Worm (Caenorhabditis elegans) whole organism, L1 larva: ENCODE data around the gene hsp-1.

Experiments
- C16A3.4 ChIP-seq: fragments of 150-350 bp; optimal IDR thresholded peaks from 2 replicates; lab custom pipeline; 2014; ENCODE audit warnings: missing biosample characterization, missing genetic modification characterization
- Y116A8C.19 ChIP-seq: sonication (generic microtip); optimal IDR thresholded peaks from 2 replicates; lab custom pipeline; 2016; ENCODE audit warnings: missing compliant biosample characterization, missing genetic modification characterization, borderline replicate concordance
- alr-1 ChIP-seq: fragments of 200-800 bp; sonication (Bioruptor generic); optimal IDR thresholded peaks from 2 replicates; lab custom pipeline; 2018; ENCODE audit warnings: borderline replicate concordance, mild to moderate bottlenecking, missing genetic modification characterization, missing compliant biosample characterization
- ama-1 ChIP-seq: fragments of 150-350 bp; optimal IDR thresholded peaks from 2 replicates; lab custom pipeline; 2014
- blmp-1 ChIP-seq: fragments of 150-350 bp; optimal IDR thresholded peaks from 2 replicates; lab custom pipeline; 2014; ENCODE audit warnings: missing biosample characterization, missing genetic modification characterization
- ceh-63 ChIP-seq: fragments of 200-800 bp; sonication (Bioruptor generic); optimal IDR thresholded peaks from 2 replicates; lab custom pipeline; 2018; ENCODE audit warnings: mild to moderate bottlenecking, missing genetic modification characterization, missing compliant biosample characterization
- ceh-8 ChIP-seq: fragments of 200-800 bp; sonication (Bioruptor generic); optimal IDR thresholded peaks from 2 replicates; lab custom pipeline; 2018; ENCODE audit warnings: mild to moderate bottlenecking, missing genetic modification characterization, moderate library complexity, missing compliant biosample characterization
- efl-1 ChIP-seq, 4 experiments: fragments of 150-350 bp; optimal IDR thresholded peaks in 3 of 4; peaks in 1 of 4; 1 replicate in 1 of 4; 2 replicates in 3 of 4; lab custom pipeline; 2014; ENCODE audit warnings: missing biosample characterization in 2 of 4, missing genetic modification characterization in 2 of 4, missing genetic modification reagents in 2 of 4
- egl-27 ChIP-seq, 2 experiments: fragments of 150-350 bp in 1 of 2; sonication (generic microtip); optimal IDR thresholded peaks; 3 replicates each; lab custom pipeline; 2017 to 2018; ENCODE audit warnings: missing biosample characterization in 2 of 2, missing genetic modification characterization in 2 of 2, missing genetic modification reagents in 2 of 2
- elt-2 ChIP-seq: sonication (generic microtip); optimal IDR thresholded peaks from 2 replicates; lab custom pipeline; 2016; ENCODE audit warnings: missing genetic modification characterization, mild to moderate bottlenecking, inconsistent platforms, missing compliant biosample characterization, missing genetic modification reagents
- elt-3 ChIP-seq, 6 experiments: fragments of 150-350 bp in 1 of 6; sonication (generic microtip); optimal IDR thresholded peaks; 2 replicates each; lab custom pipeline; 2017 to 2018; ENCODE audit warnings: missing biosample characterization in 6 of 6, missing genetic modification characterization in 6 of 6, inconsistent platforms in 1 of 6
- ets-5 ChIP-seq: fragments of 200-800 bp; sonication (Bioruptor generic); IDR thresholded peaks from 2 replicates; pipeline ENCODE4 v1.3.6; 2022; ENCODE audit warnings: missing genetic modification characterization, missing compliant biosample characterization
- fkh-4 ChIP-seq: sonication (generic microtip); optimal IDR thresholded peaks from 2 replicates; lab custom pipeline; 2016; ENCODE audit warnings: missing compliant biosample characterization, missing genetic modification characterization, borderline replicate concordance
- hlh-4 ChIP-seq: sonication (generic microtip); optimal IDR thresholded peaks from 2 replicates; lab custom pipeline; 2016; ENCODE audit warnings: mild to moderate bottlenecking, missing genetic modification characterization, missing compliant biosample characterization
- isw-1 ChIP-seq: fragments of 200-800 bp; sonication (Bioruptor generic); IDR thresholded peaks from 2 replicates; pipeline ENCODE4 v1.3.6; 2022; ENCODE audit warnings: missing genetic modification characterization, missing compliant biosample characterization
- lin-35 ChIP-seq, 2 experiments: fragments of 150-350 bp; optimal IDR thresholded peaks; 2 replicates each; lab custom pipeline; 2014; ENCODE audit warnings: missing biosample characterization in 2 of 2, missing genetic modification characterization in 2 of 2, missing genetic modification reagents in 2 of 2
- lin-39 ChIP-seq: fragments of 150-350 bp; optimal IDR thresholded peaks from 2 replicates; lab custom pipeline; 2014; ENCODE audit warnings: missing biosample characterization, missing genetic modification reagents, missing genetic modification characterization
- lsy-2 ChIP-seq, 2 experiments: fragments of 150-350 bp; optimal IDR thresholded peaks; 2 replicates each; lab custom pipeline; 2014; ENCODE audit warnings: missing biosample characterization in 2 of 2, missing genetic modification characterization in 2 of 2
- mdl-1 ChIP-seq, 2 experiments: fragments of 150-350 bp; optimal IDR thresholded peaks; 2 replicates each; lab custom pipeline; 2014 to 2017; ENCODE audit warnings: missing biosample characterization in 2 of 2, missing genetic modification characterization in 2 of 2, inconsistent platforms in 1 of 2
- mep-1 ChIP-seq: fragments of 150-350 bp; optimal IDR thresholded peaks from 2 replicates; lab custom pipeline; 2014; ENCODE audit warnings: missing biosample characterization, missing genetic modification characterization
- nhr-12 ChIP-seq: sonication (generic microtip); optimal IDR thresholded peaks from 2 replicates; lab custom pipeline; 2017; ENCODE audit warnings: missing biosample characterization, missing genetic modification characterization
- nhr-20 ChIP-seq: sonication (generic microtip); optimal IDR thresholded peaks from 2 replicates; lab custom pipeline; 2016; ENCODE audit warnings: mild to moderate bottlenecking, missing genetic modification characterization, missing compliant biosample characterization
- nhr-28 ChIP-seq: fragments of 150-350 bp; optimal IDR thresholded peaks from 2 replicates; lab custom pipeline; 2014; ENCODE audit warnings: missing biosample characterization, missing genetic modification characterization
- nhr-47 ChIP-seq: sonication (generic microtip); optimal IDR thresholded peaks from 2 replicates; lab custom pipeline; 2016; ENCODE audit warnings: mild to moderate bottlenecking, missing genetic modification characterization, moderate library complexity, missing compliant biosample characterization
- nhr-71 ChIP-seq: sonication (generic microtip); optimal IDR thresholded peaks from 2 replicates; lab custom pipeline; 2016; ENCODE audit warnings: mild to moderate bottlenecking, missing genetic modification characterization, moderate library complexity, missing compliant biosample characterization
- nhr-90 ChIP-seq: sonication (generic microtip); optimal IDR thresholded peaks from 2 replicates; lab custom pipeline; 2016; ENCODE audit warnings: mild to moderate bottlenecking, missing genetic modification characterization, missing compliant biosample characterization; ENCODE audit not compliant: poor library complexity
- pqm-1 ChIP-seq: sonication (generic microtip); optimal IDR thresholded peaks from 3 replicates; lab custom pipeline; 2017; ENCODE audit warnings: missing biosample characterization, missing genetic modification characterization
- rnt-1 ChIP-seq: sonication (generic microtip); optimal IDR thresholded peaks from 2 replicates; lab custom pipeline; 2016; ENCODE audit warnings: mild to moderate bottlenecking, missing genetic modification characterization, moderate library complexity, missing compliant biosample characterization
- snpc-4 ChIP-seq: fragments of 150-350 bp; optimal IDR thresholded peaks from 2 replicates; lab custom pipeline; 2014; ENCODE audit warnings: missing biosample characterization, missing genetic modification characterization
- snu-23 ChIP-seq: sonication (generic microtip); optimal IDR thresholded peaks from 2 replicates; lab custom pipeline; 2016; ENCODE audit warnings: missing genetic modification characterization, missing compliant biosample characterization
- sptf-1 ChIP-seq: fragments of 150-350 bp; optimal IDR thresholded peaks from 2 replicates; lab custom pipeline; 2014; ENCODE audit warnings: missing biosample characterization, missing genetic modification characterization
- sup-37 ChIP-seq: fragments of 200-800 bp; sonication (Bioruptor generic); optimal IDR thresholded peaks from 2 replicates; lab custom pipeline; 2018; ENCODE audit warnings: mild to moderate bottlenecking, missing genetic modification characterization, missing compliant biosample characterization
- tbx-2 ChIP-seq: sonication (generic microtip); optimal IDR thresholded peaks from 2 replicates; lab custom pipeline; 2016; ENCODE audit warnings: missing genetic modification characterization, missing compliant biosample characterization
- unc-30 ChIP-seq: sonication (generic microtip); optimal IDR thresholded peaks from 2 replicates; lab custom pipeline; 2017; ENCODE audit warnings: missing biosample characterization, missing genetic modification characterization
- unc-98 ChIP-seq: fragments of 200-800 bp; sonication (Bioruptor generic); IDR thresholded peaks from 2 replicates; pipeline ENCODE4 v1.3.6; 2022; ENCODE audit warnings: missing genetic modification characterization, missing compliant biosample characterization

hsp-1 gene

ce11 chrIV:17249691-17250181 lies 29.0 kb upstream of the hsp-1 start, which contains the start of gene eelo-2 (continued):
- peak; percentile 95 for TF ChIP-seq snpc-4

DNA sequence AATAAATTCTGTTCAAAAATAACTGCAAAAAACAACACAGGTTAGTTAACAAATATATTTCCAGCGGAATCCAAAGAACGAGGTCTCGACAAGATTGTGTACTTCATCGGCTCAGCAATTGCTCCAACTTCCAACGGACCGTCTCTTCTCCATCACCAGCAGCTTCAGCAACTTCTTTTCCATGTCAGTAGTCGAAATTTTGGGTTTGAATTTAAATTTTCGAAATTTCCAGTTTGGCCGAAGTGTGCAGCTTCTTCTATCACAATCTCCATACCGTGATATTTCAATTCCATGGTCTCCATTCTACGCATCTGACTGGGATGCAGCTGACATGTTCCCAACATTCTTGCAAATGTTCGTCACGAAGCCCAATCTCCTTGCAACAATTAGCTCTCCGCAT lies 25.3 kb upstream of the hsp-1 start:
- TF ChIP-seq unc-98 (GFP tag; lab: Robert Waterston, UW) (no peak), pqm-1 (tag; lab: Kevin White, UChicago) (no peak), lin-39 (tag; lab: Kevin White, UChicago) (no peak)
- TF ChIP-seq, all 84 proteins: peak for 0

DNA sequence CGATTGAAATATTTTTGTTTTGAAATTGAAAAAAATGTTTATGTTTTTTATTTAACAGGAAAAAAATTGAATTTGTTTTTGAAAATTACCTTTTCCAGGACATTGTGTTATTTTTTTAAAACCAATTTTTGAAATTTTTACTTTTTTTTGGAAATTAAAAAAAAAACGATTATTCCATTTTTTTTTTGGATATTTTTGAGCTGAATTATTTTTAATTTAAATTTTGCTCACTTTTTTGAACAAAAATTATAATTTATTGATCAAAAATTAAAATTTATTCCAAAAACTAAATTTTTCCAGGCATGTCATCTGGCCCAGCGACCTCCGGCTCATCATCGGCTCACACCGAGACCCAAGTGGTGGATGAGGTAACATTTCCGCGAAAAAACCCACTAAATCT lies 23.8 kb upstream of the hsp-1 start, which contains the start of gene gtf-2E1:
gtf-2E1 (plus strand) TSS at position 301 of the 400 bp plus-strand sequence.
- TF ChIP-seq ceh-63 (GFP tag; lab: Kevin White, UChicago) (no peak), nhr-12 (tag; lab: Kevin White, UChicago) (no peak), egl-27 (tag; optimal IDR thresholded peaks at IDR 0.05; lab: Kevin White, UChicago) (no peak), ama-1 (no peak), rnt-1 (tag; lab: Kevin White, UChicago) (no peak), isw-1 (GFP tag; lab: Robert Waterston, UW) (no peak), C16A3.4 (no peak), ets-5 (GFP tag; lab: Robert Waterston, UW) (no peak), mdl-1 (tag; optimal IDR thresholded peaks at IDR 0.05; lab: Kevin White, UChicago) (no peak)

- TF ChIP-seq sptf-1 (tag; lab: Kevin White, UChicago) (no peak), nhr-71 (no peak), efl-1 (optimal IDR thresholded peaks at IDR 0.05; lab: Kevin White, UChicago) (no peak), efl-1 (GFP tag; optimal IDR thresholded peaks at IDR 0.05 in 1 of 2; lab: Kevin White, UChicago) (peak in 1 of 2 experiments; percentile 50)
These were observed 19.9 kb upstream of the hsp-1 start for ce11 chrIV:17258824-17259223.

DNA sequence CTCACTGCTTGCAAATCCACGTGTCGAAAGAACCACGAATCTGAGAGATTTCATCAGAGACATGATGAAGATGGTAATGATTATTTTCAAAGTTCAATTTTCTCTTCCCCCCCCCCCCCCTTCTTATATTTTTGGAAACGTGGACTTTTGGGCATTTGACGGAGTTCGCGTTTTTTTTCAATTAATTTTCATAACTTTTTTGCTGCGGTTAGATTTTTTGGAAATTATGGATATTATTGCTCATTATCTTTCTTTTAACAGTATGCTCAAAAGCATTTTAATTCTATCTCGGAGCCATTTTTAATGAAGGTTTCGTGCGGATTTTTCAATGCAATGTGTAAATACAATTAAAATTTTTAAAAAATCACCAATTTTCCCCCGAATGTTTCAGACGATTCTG lies 19.4 kb upstream of the hsp-1 start, which contains the start of gene phyh-1:
phyh-1 (minus strand) TSS at position 101 of the 400 bp plus-strand sequence.
- TF ChIP-seq unc-30 (tag; lab: Kevin White, UChicago) (no peak), unc-98 (GFP tag; lab: Robert Waterston, UW) (no peak), alr-1 (tag; lab: Kevin White, UChicago) (no peak), hlh-4 (tag; lab: Kevin White, UChicago) (no peak), ets-5 (GFP tag; lab: Robert Waterston, UW) (no peak), blmp-1 (tag; lab: Kevin White, UChicago) (no peak), fkh-4 (no peak), nhr-28 (no peak), nhr-47 (tag; lab: Kevin White, UChicago) (no peak), mep-1 (no peak), sup-37 (GFP tag; lab: Kevin White, UChicago) (no peak)
- TF ChIP-seq, all 84 proteins: peak for 0

- no peak for TF ChIP-seq tbx-2 (tag; lab: Kevin White, UChicago)
- TF ChIP-seq efl-1 (optimal IDR thresholded peaks at IDR 0.05; lab: Kevin White, UChicago), result no peak
- peak in 1 of 2 experiments; percentile 6 for TF ChIP-seq efl-1 (GFP tag; optimal IDR thresholded peaks at IDR 0.05 in 1 of 2; lab: Kevin White, UChicago)
These were observed 16.4 kb upstream of the hsp-1 start, which contains the start of gene ZK550.6 for ce11 chrIV:17262385-17262784. ZK550.6 (minus strand) TSS chrIV:17262485.

DNA sequence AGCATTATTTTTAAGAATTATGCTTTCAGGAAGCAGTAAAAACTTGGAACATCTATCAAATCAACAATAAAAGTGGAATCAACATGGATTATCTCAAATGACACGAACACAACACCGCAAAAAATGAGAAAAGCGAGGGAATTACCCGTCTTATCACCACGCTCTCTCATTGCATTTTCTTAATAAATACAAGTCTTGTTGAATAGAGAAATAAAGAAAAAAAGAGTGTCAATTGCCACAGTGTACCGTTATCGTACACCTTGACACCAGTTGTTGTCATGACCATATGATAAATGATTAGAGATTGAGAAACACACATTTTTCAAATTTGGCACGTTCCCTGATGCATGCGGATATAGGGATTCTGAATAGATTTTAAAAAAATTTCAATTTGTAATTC lies 15.0 kb upstream of the hsp-1 start:
- TF ChIP-seq snu-23 (GFP tag; lab: Kevin White, UChicago) (peak; percentile 20), nhr-90 (tag; lab: Kevin White, UChicago) (peak; percentile 15), lsy-2 (tag; optimal IDR thresholded peaks at IDR 0.05; lab: Kevin White, UChicago) (peak in 1 of 2 experiments; percentile 17), blmp-1 (tag; lab: Kevin White, UChicago) (peak; percentile 52), lin-35 (GFP tag; optimal IDR thresholded peaks at IDR 0.05; lab: Kevin White, UChicago) (peak in 1 of 2 experiments; percentile 69), Y116A8C.19 (tag; lab: Kevin White, UChicago) (no peak), elt-2 (peak; percentile 85), ceh-8 (GFP tag; lab: Kevin White, UChicago) (no peak), mep-1 (no peak), sup-37 (GFP tag; lab: Kevin White, UChicago) (no peak), pqm-1 (tag; lab: Kevin White, UChicago) (peak; percentile 6), elt-3 (tag; optimal IDR thresholded peaks at IDR 0.05; lab: Kevin White, UChicago) (peak in 2 of 6 experiments; percentile 0 to 24), nhr-20 (peak; percentile 27)
